Worm (Caenorhabditis elegans): ENCODE measurements around the gene K11C4.2.

- TF ChIP-seq ces-1 (GFP tag; optimal IDR thresholded peaks at IDR 0.05) (peak; percentile 57), elt-3 (tag; optimal IDR thresholded peaks at IDR 0.05) (no peak), drap-1 (GFP tag; optimal IDR thresholded peaks at IDR 0.05) (peak; percentile 33), pha-4 (tag; optimal IDR thresholded peaks at IDR 0.05) (no peak), snpc-4 (tag; optimal IDR thresholded peaks at IDR 0.05) (no peak), M03D4.4 (tag; optimal IDR thresholded peaks at IDR 0.05) (peak; percentile 30), unc-39 (tag; optimal IDR thresholded peaks at IDR 0.05) (no peak), mab-5 (tag; optimal IDR thresholded peaks at IDR 0.05) (no peak), unc-62 (GFP tag; optimal IDR thresholded peaks at IDR 0.05) (no peak)
These were observed 14.3 kb upstream of the K11C4.2 start for ce11 chrV:6880623-6881022.

Data from whole organism, mixed stage, embryonic.